Fruit fly (Drosophila melanogaster) S2 (cell line): ENCODE data around the gene CG45122.

ENCODE experiments used
- CG8478 ChIP-seq: fragments of >200 bp; optimal IDR thresholded peaks from 2 replicates; lab custom pipeline; 2018
- CTCF ChIP-seq, 2 experiments: fragments of >200 bp; optimal IDR thresholded peaks; 2 replicates each; lab custom pipeline; 2018

DNA sequence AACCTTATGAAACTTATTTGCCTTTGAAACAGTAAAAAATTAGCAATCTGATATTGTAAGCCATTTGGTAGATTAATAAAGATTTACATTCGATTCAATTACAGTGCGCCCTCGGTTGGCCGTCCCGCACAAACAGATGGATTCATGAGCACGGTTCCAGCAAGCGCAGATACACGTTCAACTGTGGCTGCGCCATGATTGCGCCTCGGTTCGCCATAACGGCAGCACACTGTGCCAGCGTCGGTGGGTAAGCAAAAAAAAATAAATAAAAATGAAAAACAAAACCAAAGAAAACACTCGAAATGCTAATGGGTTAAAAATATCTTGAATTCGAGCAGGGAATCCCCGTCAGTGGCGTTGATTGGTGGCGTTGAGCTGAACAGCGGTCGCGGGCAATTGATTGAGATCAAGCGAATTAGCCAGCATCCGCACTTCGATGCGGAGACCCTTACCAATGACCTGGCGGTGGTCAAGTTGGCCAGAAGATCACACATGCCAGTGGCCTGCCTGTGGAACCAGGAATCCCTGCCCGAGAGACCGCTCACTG is 4.8 kb upstream of the CG45122 start:
- TF ChIP-seq CTCF (optimal IDR thresholded peaks at IDR 0.05; lab: Kevin White, UChicago) = no peak
- no peak for TF ChIP-seq CG8478 (lab: Kevin White, UChicago)
